Worm (Caenorhabditis elegans): ENCODE measurements around the gene par-3.

The par-3 gene

DNA sequence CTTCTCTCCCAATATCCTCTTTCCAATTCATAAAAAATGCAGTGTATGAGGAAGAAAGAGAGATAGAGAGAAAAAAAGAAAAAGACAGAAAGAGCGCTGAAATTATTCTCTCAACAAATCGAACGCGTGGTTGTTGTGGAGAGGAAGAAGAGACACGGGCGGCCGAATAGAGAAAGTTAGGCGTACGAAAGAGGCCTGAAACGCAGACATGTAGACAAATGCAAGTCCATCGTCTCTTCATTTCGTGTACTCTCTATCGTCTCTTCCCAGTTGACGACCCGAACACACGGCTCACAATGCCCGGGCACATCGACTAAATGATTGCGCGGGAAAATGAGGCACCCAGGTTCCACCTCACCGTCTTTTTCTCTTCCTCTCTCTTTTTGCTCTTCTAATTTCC lies 42.8 kb upstream of the par-3 start (continued):
- peak; percentile 17 for TF ChIP-seq nhr-90 (tag; optimal IDR thresholded peaks at IDR 0.05)
- TF ChIP-seq B0261.1 (tag; optimal IDR thresholded peaks at IDR 0.05) = no peak
- TF ChIP-seq F52B5.7 (tag; optimal IDR thresholded peaks at IDR 0.05) = no peak
- no peak for TF ChIP-seq tlf-1 (GFP tag; optimal IDR thresholded peaks at IDR 0.05)
- TF ChIP-seq let-607 (tag; optimal IDR thresholded peaks at IDR 0.05) = peak in 1 of 2 experiments; percentile 58
- TF ChIP-seq repo-1 (tag; optimal IDR thresholded peaks at IDR 0.05) = no peak
- no peak for TF ChIP-seq Y79H2A.3 (GFP tag; conservative IDR thresholded peaks at IDR 0.05)
- TF ChIP-seq lin-40 (tag; optimal IDR thresholded peaks at IDR 0.05) = peak; percentile 58
- no peak for TF ChIP-seq hsf-1 (GFP tag; IDR thresholded peaks at IDR 0.05)
- TF ChIP-seq somi-1 (GFP tag; optimal IDR thresholded peaks at IDR 0.05) = peak; percentile 26
- TF ChIP-seq hlh-26 (GFP tag; conservative IDR thresholded peaks at IDR 0.05) = no peak
- no peak for TF ChIP-seq attf-3 (GFP tag; conservative IDR thresholded peaks at IDR 0.05)
- TF ChIP-seq F57C9.4 (tag; optimal IDR thresholded peaks at IDR 0.05) = no peak
- peak; percentile 35 for TF ChIP-seq ZK185.1 (tag; optimal IDR thresholded peaks at IDR 0.05; ENCODE audit: poor library complexity, severe bottlenecking)
- TF ChIP-seq ceh-27 (GFP tag; optimal IDR thresholded peaks at IDR 0.05) = peak; percentile 27
- 0 out of 2 replicates have a peak, but pooled peaks have one; percentile 27 for TF ChIP-seq C06A6.2 (GFP tag; conservative IDR thresholded peaks at IDR 0.05)
- peak; percentile 19; the same call in 1 of the 2 replicates for TF ChIP-seq madf-8 (GFP tag; conservative IDR thresholded peaks at IDR 0.05)
- TF ChIP-seq ztf-18 (tag; optimal IDR thresholded peaks at IDR 0.05) = no peak
- TF ChIP-seq attf-5 (GFP tag; optimal IDR thresholded peaks at IDR 0.05) = peak; percentile 82
- TF ChIP-seq aptf-2 (GFP tag; conservative IDR thresholded peaks at IDR 0.05) = peak; percentile 77; the same call in 1 of the 2 replicates
- no peak for TF ChIP-seq egl-18 (GFP tag; IDR thresholded peaks at IDR 0.05)
- TF ChIP-seq ztf-26 (tag; optimal IDR thresholded peaks at IDR 0.05) = no peak
- TF ChIP-seq tbx-9 (tag; optimal IDR thresholded peaks at IDR 0.05; ENCODE audit: borderline replicate concordance) = no peak
- no peak for TF ChIP-seq F49E8.2 (tag; optimal IDR thresholded peaks at IDR 0.05; ENCODE audit: insufficient read depth)
- TF ChIP-seq mcd-1 (GFP tag; IDR thresholded peaks at IDR 0.05) = 0 out of 2 replicates have a peak, but pooled peaks have one; percentile 21
- no peak for TF ChIP-seq zim-3 (tag; optimal IDR thresholded peaks at IDR 0.05)
- TF ChIP-seq ceh-79 (tag; optimal IDR thresholded peaks at IDR 0.05) = no peak
- peak; percentile 96 for TF ChIP-seq nhr-80 (tag; optimal IDR thresholded peaks at IDR 0.05)
- peak; percentile 8; the same call in 1 of the 2 replicates for TF ChIP-seq D2030.7 (GFP tag; IDR thresholded peaks at IDR 0.05)
- TF ChIP-seq dox-1 (GFP tag; IDR thresholded peaks at IDR 0.05) = peak; percentile 81
- no peak for TF ChIP-seq sdz-38 (tag; optimal IDR thresholded peaks at IDR 0.05)
- TF ChIP-seq Y53F4B.3 (GFP tag; IDR thresholded peaks at IDR 0.05) = no peak
- TF ChIP-seq efl-1 (GFP tag; optimal IDR thresholded peaks at IDR 0.05) = peak; percentile 47
- TF ChIP-seq hmg-20 (GFP tag; IDR thresholded peaks at IDR 0.05) = no peak
- TF ChIP-seq ekl-4 (GFP tag; IDR thresholded peaks at IDR 0.05) = peak; percentile 63
- TF ChIP-seq ets-4 (GFP tag; optimal IDR thresholded peaks at IDR 0.05) = peak; percentile 30
- TF ChIP-seq lin-54 (GFP tag; optimal IDR thresholded peaks at IDR 0.05) = peak; percentile 24
- TF ChIP-seq nhr-27 (tag; optimal IDR thresholded peaks at IDR 0.05) = no peak
- TF ChIP-seq B0336.3 (GFP tag; IDR thresholded peaks at IDR 0.05) = peak; percentile 40; the same call in 1 of the 2 replicates
- peak; percentile 22; the same call in 1 of the 2 replicates for TF ChIP-seq C17E4.6 (GFP tag; IDR thresholded peaks at IDR 0.05)
- TF ChIP-seq egl-44 (GFP tag; IDR thresholded peaks at IDR 0.05) = no peak
- no peak for TF ChIP-seq F57A8.1 (GFP tag; optimal IDR thresholded peaks at IDR 0.05)
- TF ChIP-seq rcor-1 (GFP tag; IDR thresholded peaks at IDR 0.05) = 0 out of 2 replicates have a peak, but pooled peaks have one; percentile 23
- TF ChIP-seq lin-35 (GFP tag; optimal IDR thresholded peaks at IDR 0.05) = peak in 1 of 3 experiments; percentile 34
- peak; percentile 76 for TF ChIP-seq K12H6.12 (tag; optimal IDR thresholded peaks at IDR 0.05)
